Fruit fly (Drosophila melanogaster): ENCODE data around the gene Faf2.
A peak's percentile ranks its signal among the peaks of the same experiment; 100 is the strongest.

The Faf2 gene

DNA sequence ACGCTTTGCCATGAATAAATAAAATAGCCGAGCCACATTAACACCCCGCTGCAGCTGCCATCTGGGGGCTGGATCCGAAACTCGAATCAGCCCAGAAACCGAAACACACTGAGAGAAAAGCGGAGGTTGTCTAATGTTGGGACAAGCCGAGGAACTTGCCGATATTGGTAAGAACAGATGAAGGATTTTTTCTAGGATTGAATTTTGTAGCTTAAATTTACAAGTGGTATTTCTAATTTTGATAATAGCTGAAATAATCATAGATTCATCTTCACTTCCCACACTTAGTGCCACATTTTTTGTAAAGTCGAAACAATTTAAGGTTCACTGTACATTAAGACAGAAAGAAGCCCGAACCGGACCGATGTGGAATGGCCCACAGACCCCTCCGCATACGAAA is 43.5 kb upstream of the Faf2 start (continued):
- no peak for TF ChIP-seq esn (GFP tag; optimal IDR thresholded peaks at IDR 0.05)
- no peak for TF ChIP-seq dsx (GFP tag; optimal IDR thresholded peaks at IDR 0.05; ENCODE audit: poor library complexity, severe bottlenecking)
- peak; percentile 20 for TF ChIP-seq fd59A (GFP tag; optimal IDR thresholded peaks at IDR 0.05)
- peak; percentile 75 for TF ChIP-seq CG6163 (GFP tag; IDR thresholded peaks at IDR 0.05)

dm6 chr2L:18751337-18751736 is 42.8 kb upstream of the Faf2 start:
- peak; percentile 44 for TF ChIP-seq dac (GFP tag; optimal IDR thresholded peaks at IDR 0.05)
- no peak for TF ChIP-seq fkh (GFP tag; optimal IDR thresholded peaks at IDR 0.05)
- no peak for TF ChIP-seq CG31627 (GFP tag; optimal IDR thresholded peaks at IDR 0.05)
- TF ChIP-seq CG32006 (GFP tag; optimal IDR thresholded peaks at IDR 0.05): peak; percentile 74
- no peak for TF ChIP-seq spab (GFP tag; optimal IDR thresholded peaks at IDR 0.05)
- no peak for TF ChIP-seq CG1621 (tag; optimal IDR thresholded peaks at IDR 0.05)
- peak in 1 of 2 experiments; percentile 37 for TF ChIP-seq salr (GFP tag; optimal IDR thresholded peaks at IDR 0.05)
- peak; percentile 71 for TF ChIP-seq CG4318 (GFP tag; optimal IDR thresholded peaks at IDR 0.05)
- TF ChIP-seq Hr4 (GFP tag; optimal IDR thresholded peaks at IDR 0.05): peak; percentile 44
- peak; percentile 31 for TF ChIP-seq CG6276 (GFP tag; optimal IDR thresholded peaks at IDR 0.05)

dm6 chr2L:18746694-18747093 is 38.2 kb upstream of the Faf2 start:
- TF ChIP-seq CG6808 (GFP tag; optimal IDR thresholded peaks at IDR 0.05): no peak
- no peak for TF ChIP-seq CG11294 (GFP tag; IDR thresholded peaks at IDR 0.05)
- TF ChIP-seq CG16779 (tag; optimal IDR thresholded peaks at IDR 0.05): no peak
- TF ChIP-seq dac (GFP tag; optimal IDR thresholded peaks at IDR 0.05): no peak
- TF ChIP-seq spab (GFP tag; optimal IDR thresholded peaks at IDR 0.05): no peak
- no peak for TF ChIP-seq topi (GFP tag; optimal IDR thresholded peaks at IDR 0.05)
- TF ChIP-seq Hr4 (GFP tag; optimal IDR thresholded peaks at IDR 0.05): peak; percentile 38
- TF ChIP-seq Lpt (GFP tag; optimal IDR thresholded peaks at IDR 0.05): no peak
- TF ChIP-seq CG1621 (tag; optimal IDR thresholded peaks at IDR 0.05): no peak
- no peak for TF ChIP-seq Sox14 (GFP tag; optimal IDR thresholded peaks at IDR 0.05)
- peak; percentile 14 for TF ChIP-seq CG3919 (GFP tag; optimal IDR thresholded peaks at IDR 0.05)
- peak; percentile 55; the same call in 1 of the 3 replicates for TF ChIP-seq eg (GFP tag; IDR thresholded peaks at IDR 0.05)
- peak; percentile 8 for TF ChIP-seq OdsH (GFP tag; optimal IDR thresholded peaks at IDR 0.05)
- no peak for TF ChIP-seq Eip75B (GFP tag; optimal IDR thresholded peaks at IDR 0.05)
- TF ChIP-seq Eip78C (GFP tag): peak; percentile 33
- no peak for TF ChIP-seq Gug (GFP tag; IDR thresholded peaks at IDR 0.05)
- no peak for TF ChIP-seq Hr38 (GFP tag; optimal IDR thresholded peaks at IDR 0.05)
- no peak for TF ChIP-seq dsx (GFP tag; optimal IDR thresholded peaks at IDR 0.05; ENCODE audit: poor library complexity, severe bottlenecking)
- TF ChIP-seq CG11902 (GFP tag; optimal IDR thresholded peaks at IDR 0.05): no peak
- no peak for TF ChIP-seq Smox (GFP tag; optimal IDR thresholded peaks at IDR 0.05)
- no peak for TF ChIP-seq ss (GFP tag; optimal IDR thresholded peaks at IDR 0.05)
- TF ChIP-seq Met (GFP tag; optimal IDR thresholded peaks at IDR 0.05): no peak
- peak; percentile 46 for TF ChIP-seq CG15336 (GFP tag; IDR thresholded peaks at IDR 0.05)
- peak; percentile 49 for TF ChIP-seq CG8119 (GFP tag; IDR thresholded peaks at IDR 0.05)
- TF ChIP-seq CG8319 (GFP tag; optimal IDR thresholded peaks at IDR 0.05): no peak
- TF ChIP-seq CG3032 (tag; optimal IDR thresholded peaks at IDR 0.05): no peak
- no peak for TF ChIP-seq Ets96B (tag; optimal IDR thresholded peaks at IDR 0.05)
- no peak for TF ChIP-seq Eip93F (GFP tag; optimal IDR thresholded peaks at IDR 0.05)
- TF ChIP-seq CG10669 (GFP tag; optimal IDR thresholded peaks at IDR 0.05): no peak
- peak; percentile 65 for TF ChIP-seq CG32006 (GFP tag; optimal IDR thresholded peaks at IDR 0.05)
- TF ChIP-seq CG4318 (GFP tag; optimal IDR thresholded peaks at IDR 0.05): peak; percentile 15
- no peak for TF ChIP-seq Ets21C (GFP tag; optimal IDR thresholded peaks at IDR 0.05)
- TF ChIP-seq Hr39 (GFP tag; optimal IDR thresholded peaks at IDR 0.05): no peak
- TF ChIP-seq svp (GFP tag): no peak
- TF ChIP-seq salr (GFP tag; optimal IDR thresholded peaks at IDR 0.05): no peak
- no peak for TF ChIP-seq CG6792 (GFP tag; optimal IDR thresholded peaks at IDR 0.05)
- no peak for TF ChIP-seq vri (GFP tag; optimal IDR thresholded peaks at IDR 0.05)
- no peak for TF ChIP-seq CG9139 (GFP tag; optimal IDR thresholded peaks at IDR 0.05)
- no peak for TF ChIP-seq CG8632 (GFP tag; optimal IDR thresholded peaks at IDR 0.05)
- no peak for TF ChIP-seq cyc (GFP tag; optimal IDR thresholded peaks at IDR 0.05)
- no peak for TF ChIP-seq Sox102F (GFP tag; optimal IDR thresholded peaks at IDR 0.05)
- TF ChIP-seq Blimp-1 (GFP tag; optimal IDR thresholded peaks at IDR 0.05): no peak
